Worm (Caenorhabditis elegans): ENCODE measurements around the gene otub-1.

DNA sequence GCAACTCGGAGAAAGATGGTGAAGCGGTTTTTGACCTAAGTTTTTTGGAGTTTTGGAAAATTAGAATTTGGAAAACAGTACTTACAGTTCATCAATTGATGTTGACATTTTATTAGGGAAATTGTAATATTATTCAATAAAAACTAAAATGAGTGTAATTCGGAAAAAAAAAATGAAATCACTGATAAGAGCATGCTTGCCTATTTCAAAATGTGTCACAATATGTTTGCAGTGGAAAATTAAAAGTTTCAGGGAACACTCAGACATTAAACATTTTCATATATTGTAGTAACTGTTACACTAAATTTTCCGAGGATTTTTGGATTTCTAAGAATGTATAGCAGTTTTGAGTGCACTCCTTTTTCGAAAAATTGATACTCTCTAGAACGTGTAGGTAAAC, 13.7 kb upstream of the otub-1 start, which contains the start of the genes fbxa-82 and C25D7.5:
- no peak for TF ChIP-seq snpc-4 (tag; optimal IDR thresholded peaks at IDR 0.05)
- no peak for TF ChIP-seq ceh-28 (tag; optimal IDR thresholded peaks at IDR 0.05)
- no peak for TF ChIP-seq nhr-11 (tag; optimal IDR thresholded peaks at IDR 0.05)
- no peak for TF ChIP-seq fkh-10 (GFP tag; optimal IDR thresholded peaks at IDR 0.05)
- no peak for TF ChIP-seq ceh-9 (tag; optimal IDR thresholded peaks at IDR 0.05)
- no peak for TF ChIP-seq egl-27 (tag; optimal IDR thresholded peaks at IDR 0.05)
- no peak for TF ChIP-seq ceh-82 (tag; optimal IDR thresholded peaks at IDR 0.05)
- peak; percentile 28 for TF ChIP-seq elt-2 (tag; optimal IDR thresholded peaks at IDR 0.05)

All from whole organism, L3 larva.